Fruit fly (Drosophila melanogaster): ENCODE results near the gene RpL17.
A peak's percentile ranks its signal among the peaks of the same experiment; 100 is the strongest.

dm6 chrX:6730600-6731259 lies 13.3 kb downstream of the RpL17 start:
- TF ChIP-seq pan (optimal IDR thresholded peaks at IDR 0.05) = no peak
- no peak for TF ChIP-seq pan (GFP tag; optimal IDR thresholded peaks at IDR 0.05 in 1 of 2, IDR thresholded peaks at IDR 0.05 in 1 of 2)
- no peak for TF ChIP-seq ap (GFP tag; IDR thresholded peaks at IDR 0.05)
- no peak for TF ChIP-seq CG6813 (GFP tag; optimal IDR thresholded peaks at IDR 0.05)
- TF ChIP-seq CG13123 (GFP tag; optimal IDR thresholded peaks at IDR 0.05) = no peak
- TF ChIP-seq Dll (GFP tag; IDR thresholded peaks at IDR 0.05; ENCODE audit: partially characterized antibody) = no peak
- no peak for TF ChIP-seq crol (GFP tag; IDR thresholded peaks at IDR 0.05)
- no peak for TF ChIP-seq C15 (GFP tag; IDR thresholded peaks at IDR 0.05)
- peak in 1 of 2 experiments; percentile 74 for TF ChIP-seq bsh (GFP tag; optimal IDR thresholded peaks at IDR 0.05)
- TF ChIP-seq HLH4C (GFP tag; IDR thresholded peaks at IDR 0.05; ENCODE audit: partially characterized antibody) = no peak

Data from whole organism, embryonic.